Worm (Caenorhabditis elegans) whole organism, late embryonic: ENCODE measurements around the gene ZC395.4.

Experiments used
- fkh-10 ChIP-seq: fragments of 150-350 bp; optimal IDR thresholded peaks from 2 replicates; lab custom pipeline; 2014; ENCODE audit warnings: missing biosample characterization, missing genetic modification reagents, missing genetic modification characterization
- nhr-11 ChIP-seq: fragments of 150-350 bp; optimal IDR thresholded peaks from 2 replicates; lab custom pipeline; 2014; ENCODE audit warnings: missing biosample characterization, missing genetic modification characterization
- ztf-16 ChIP-seq: sonication (generic microtip); optimal IDR thresholded peaks from 2 replicates; lab custom pipeline; 2017; ENCODE audit warnings: missing genetic modification characterization, missing compliant biosample characterization

DNA sequence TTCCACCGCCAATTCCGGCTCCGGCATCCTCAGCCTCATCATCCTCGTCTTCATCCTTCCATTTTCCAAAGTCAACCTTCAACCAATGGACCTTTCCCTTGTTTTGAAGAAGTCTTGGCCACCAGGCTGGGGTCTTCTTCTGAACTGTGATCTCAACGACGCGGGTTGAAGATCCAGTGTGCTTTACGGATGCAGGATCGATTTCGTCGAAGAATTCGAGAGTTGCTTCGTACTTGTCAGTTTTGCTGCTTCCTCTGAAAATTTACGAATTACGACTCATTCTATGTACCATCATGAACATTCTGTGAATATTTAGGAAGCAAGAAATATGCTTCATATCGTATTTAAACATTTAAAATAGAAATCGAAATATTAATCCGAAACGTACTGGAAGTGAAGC is 4.3 kb downstream of the ZC395.4 start:
- TF ChIP-seq fkh-10 (no peak), ztf-16 (tag; lab: Kevin White, UChicago) (no peak), nhr-11 (tag; lab: Kevin White, UChicago) (no peak)
